1 fruit fly cellular context compared by ENCODE assay signal in genomic region chr2L:10435606-10436160, dm6.
TF ChIP-seq lines count a peak whose summit lies in the region.

Gene TBC1D16 (minus strand): TSS chr2L:10435656.
Gene holn1 (plus strand): TSS chr2L:10435995.

TF ChIP-seq in whole organism, embryonic, 481 proteins besides CTCF, POLR2A, EP300 and RAD21 (continued from another document):
- TF ChIP-seq Dek (tag; optimal IDR thresholded peaks at IDR 0.05; lab: Kevin White, UChicago) = no peak
- no peak for TF ChIP-seq CG15479 (GFP tag; optimal IDR thresholded peaks at IDR 0.05; lab: Kevin White, UChicago)
- no peak for TF ChIP-seq klu (GFP tag; IDR thresholded peaks at IDR 0.05; lab: Robert Waterston, UW)
- no peak for TF ChIP-seq grau (tag; optimal IDR thresholded peaks at IDR 0.05; lab: Kevin White, UChicago)
- TF ChIP-seq CG8281 (tag; optimal IDR thresholded peaks at IDR 0.05; lab: Kevin White, UChicago) = peak; percentile 3
- TF ChIP-seq CG7963 (GFP tag; IDR thresholded peaks at IDR 0.05; lab: Robert Waterston, UW; ENCODE audit: partially characterized antibody) = no peak
- TF ChIP-seq CG1603 (tag; optimal IDR thresholded peaks at IDR 0.05; lab: Kevin White, UChicago) = peak; percentile 8
- 0 out of 3 replicates have a peak, but pooled peaks have one; percentile 13 for TF ChIP-seq CG16813 (GFP tag; IDR thresholded peaks at IDR 0.05; lab: Robert Waterston, UW; ENCODE audit: partially characterized antibody)
- TF ChIP-seq prd (optimal IDR thresholded peaks at IDR 0.05; lab: Kevin White, UChicago) = no peak
- TF ChIP-seq prd (GFP tag; IDR thresholded peaks at IDR 0.05; lab: Robert Waterston, UW) = no peak
- no peak for TF ChIP-seq Max (GFP tag; optimal IDR thresholded peaks at IDR 0.05; lab: Kevin White, UChicago)
- peak; percentile 13 for TF ChIP-seq Nf-YC (tag; optimal IDR thresholded peaks at IDR 0.05; lab: Kevin White, UChicago)
- peak; percentile 55; the same call in 1 of the 3 replicates for TF ChIP-seq row (GFP tag; IDR thresholded peaks at IDR 0.05; lab: Robert Waterston, UW)
- TF ChIP-seq ssp (GFP tag; IDR thresholded peaks at IDR 0.05; lab: Robert Waterston, UW) = no peak
- TF ChIP-seq CG2116 (GFP tag; optimal IDR thresholded peaks at IDR 0.05; lab: Kevin White, UChicago) = peak; percentile 21
- no peak for TF ChIP-seq CG2199 (GFP tag; IDR thresholded peaks at IDR 0.05; lab: Robert Waterston, UW)
- no peak for TF ChIP-seq gce (GFP tag; IDR thresholded peaks at IDR 0.05; lab: Robert Waterston, UW)
- no peak for TF ChIP-seq CG17568 (GFP tag; optimal IDR thresholded peaks at IDR 0.05; lab: Kevin White, UChicago)
- TF ChIP-seq dan (GFP tag; IDR thresholded peaks at IDR 0.05; lab: Robert Waterston, UW) = no peak
- TF ChIP-seq eve (GFP tag; optimal IDR thresholded peaks at IDR 0.05; lab: Kevin White, UChicago) = no peak
- no peak for TF ChIP-seq Hr78 (GFP tag; optimal IDR thresholded peaks at IDR 0.05; lab: Kevin White, UChicago)
- TF ChIP-seq NFAT (GFP tag; IDR thresholded peaks at IDR 0.05; lab: Robert Waterston, UW) = no peak
- peak; percentile 73 for TF ChIP-seq onecut (GFP tag; IDR thresholded peaks at IDR 0.05; lab: Robert Waterston, UW)
- TF ChIP-seq ase (GFP tag; IDR thresholded peaks at IDR 0.05; lab: Robert Waterston, UW) = no peak
- no peak for TF ChIP-seq Hmr (GFP tag; optimal IDR thresholded peaks at IDR 0.05; lab: Kevin White, UChicago)
- TF ChIP-seq lov (optimal IDR thresholded peaks at IDR 0.05; lab: Kevin White, UChicago) = no peak
- TF ChIP-seq lov (GFP tag; IDR thresholded peaks at IDR 0.05; lab: Robert Waterston, UW) = no peak
- peak; percentile 31 for TF ChIP-seq Sox100B (GFP tag; optimal IDR thresholded peaks at IDR 0.05; lab: Kevin White, UChicago)
- peak; percentile 52; the same call in 2 of the 3 replicates for TF ChIP-seq HLH4C (GFP tag; IDR thresholded peaks at IDR 0.05; lab: Robert Waterston, UW; ENCODE audit: partially characterized antibody)
- TF ChIP-seq Stat92E (GFP tag; optimal IDR thresholded peaks at IDR 0.05; lab: Kevin White, UChicago) = no peak
- TF ChIP-seq Myb (GFP tag; optimal IDR thresholded peaks at IDR 0.05; lab: Kevin White, UChicago) = no peak
- TF ChIP-seq BtbVII (GFP tag; optimal IDR thresholded peaks at IDR 0.05; lab: Kevin White, UChicago) = no peak
- peak; percentile 13 for TF ChIP-seq CG13424 (tag; optimal IDR thresholded peaks at IDR 0.05; lab: Kevin White, UChicago)
- TF ChIP-seq YL-1 (GFP tag; optimal IDR thresholded peaks at IDR 0.05; lab: Kevin White, UChicago) = no peak
- TF ChIP-seq sna (GFP tag; IDR thresholded peaks at IDR 0.05; lab: Robert Waterston, UW; ENCODE audit: partially characterized antibody) = 0 out of 2 replicates have a peak, but pooled peaks have one; percentile 32
- no peak for TF ChIP-seq Ets97D (GFP tag; optimal IDR thresholded peaks at IDR 0.05; lab: Kevin White, UChicago)
- TF ChIP-seq zfh1 (GFP tag; IDR thresholded peaks at IDR 0.05; lab: Robert Waterston, UW) = no peak
- no peak for TF ChIP-seq ato (GFP tag; IDR thresholded peaks at IDR 0.05; lab: Robert Waterston, UW; ENCODE audit: partially characterized antibody)
- no peak for TF ChIP-seq pnt (GFP tag; optimal IDR thresholded peaks at IDR 0.05; lab: Kevin White, UChicago)
- no peak for TF ChIP-seq gro (GFP tag; optimal IDR thresholded peaks at IDR 0.05; lab: Kevin White, UChicago)
- peak; percentile 55; the same call in 1 of the 2 replicates for TF ChIP-seq amos (GFP tag; IDR thresholded peaks at IDR 0.05; lab: Robert Waterston, UW; ENCODE audit: partially characterized antibody)
- no peak for TF ChIP-seq Sry-β (GFP tag; optimal IDR thresholded peaks at IDR 0.05; lab: Kevin White, UChicago)
- no peak for TF ChIP-seq Drgx (GFP tag; IDR thresholded peaks at IDR 0.05; lab: Robert Waterston, UW)
- no peak for TF ChIP-seq CG16815 (GFP tag; optimal IDR thresholded peaks at IDR 0.05; lab: Kevin White, UChicago)
- TF ChIP-seq Hmx (GFP tag; optimal IDR thresholded peaks at IDR 0.05; lab: Kevin White, UChicago) = no peak
- TF ChIP-seq repo (GFP tag; optimal IDR thresholded peaks at IDR 0.05; lab: Kevin White, UChicago) = no peak
- no peak for TF ChIP-seq zfh2 (GFP tag; optimal IDR thresholded peaks at IDR 0.05; lab: Kevin White, UChicago)
- TF ChIP-seq tll (GFP tag; optimal IDR thresholded peaks at IDR 0.05; lab: Kevin White, UChicago) = no peak
- TF ChIP-seq her (GFP tag; optimal IDR thresholded peaks at IDR 0.05; lab: Kevin White, UChicago) = no peak
- TF ChIP-seq hbn (GFP tag; IDR thresholded peaks at IDR 0.05; lab: Robert Waterston, UW; ENCODE audit: partially characterized antibody) = peak; percentile 53; the same call in 1 of the 2 replicates
- TF ChIP-seq Dref (GFP tag; IDR thresholded peaks at IDR 0.05; lab: Robert Waterston, UW) = peak; percentile 54
- no peak for TF ChIP-seq kay (GFP tag; optimal IDR thresholded peaks at IDR 0.05; lab: Kevin White, UChicago)
- no peak for TF ChIP-seq CG8359 (GFP tag; optimal IDR thresholded peaks at IDR 0.05; lab: Kevin White, UChicago; ENCODE audit: borderline replicate concordance)
- TF ChIP-seq Lhr (GFP tag; optimal IDR thresholded peaks at IDR 0.05; lab: Kevin White, UChicago) = no peak
- TF ChIP-seq CG10267 (tag; optimal IDR thresholded peaks at IDR 0.05; lab: Kevin White, UChicago) = peak; percentile 1
- TF ChIP-seq rib (GFP tag; IDR thresholded peaks at IDR 0.05; lab: Robert Waterston, UW) = no peak
- TF ChIP-seq CG7786 (GFP tag; optimal IDR thresholded peaks at IDR 0.05; lab: Kevin White, UChicago) = no peak
- no peak for TF ChIP-seq Asciz (GFP tag; optimal IDR thresholded peaks at IDR 0.05; lab: Kevin White, UChicago)
- TF ChIP-seq trh (GFP tag; optimal IDR thresholded peaks at IDR 0.05; lab: Kevin White, UChicago) = no peak
- no peak for TF ChIP-seq CG7357 (GFP tag; IDR thresholded peaks at IDR 0.05; lab: Robert Waterston, UW)
- no peak for TF ChIP-seq Gsc (GFP tag; IDR thresholded peaks at IDR 0.05; lab: Robert Waterston, UW)
- no peak for TF ChIP-seq Hsf (GFP tag; optimal IDR thresholded peaks at IDR 0.05; lab: Kevin White, UChicago)
- no peak for TF ChIP-seq slou (GFP tag; optimal IDR thresholded peaks at IDR 0.05; lab: Kevin White, UChicago)
- TF ChIP-seq Dbx (GFP tag; IDR thresholded peaks at IDR 0.05; lab: Robert Waterston, UW) = no peak
- TF ChIP-seq Scr (GFP tag; IDR thresholded peaks at IDR 0.05; lab: Robert Waterston, UW; ENCODE audit: partially characterized antibody) = peak; percentile 71
TF ChIP-seq in whole organism, embryonic: peak in this region for 51.
